Fruit fly (Drosophila melanogaster): Measurements from ENCODE around the gene pths.

The pths gene

dm6 chr2L:21156156-21157040 lies 13.4 kb downstream of the pths start, which contains the start of the genes Mpp6 and E2f2 (continued):
- TF ChIP-seq CG2678 (tag; optimal IDR thresholded peaks at IDR 0.05) (no peak), Atf-2 (GFP tag; optimal IDR thresholded peaks at IDR 0.05) (no peak), Antp (GFP tag; optimal IDR thresholded peaks at IDR 0.05) (peak; percentile 28), CG13123 (GFP tag; optimal IDR thresholded peaks at IDR 0.05) (no peak), grn (GFP tag; optimal IDR thresholded peaks at IDR 0.05) (no peak), Deaf1 (tag; optimal IDR thresholded peaks at IDR 0.05) (no peak), klu (GFP tag; IDR thresholded peaks at IDR 0.05) (no peak), ATbp (GFP tag; optimal IDR thresholded peaks at IDR 0.05) (no peak), slbo (GFP tag; IDR thresholded peaks at IDR 0.05) (peak; percentile 83), CG10274 (GFP tag; optimal IDR thresholded peaks at IDR 0.05) (no peak), danr (GFP tag; IDR thresholded peaks at IDR 0.05) (no peak), chm (GFP tag; IDR thresholded peaks at IDR 0.05) (no peak), Med (GFP tag) (peak; percentile 87), Elba2 (GFP tag; optimal IDR thresholded peaks at IDR 0.05) (no peak), CG8924 (tag; optimal IDR thresholded peaks at IDR 0.05) (peak; percentile 13), B-H1 (GFP tag; IDR thresholded peaks at IDR 0.05) (no peak), otp (GFP tag; IDR thresholded peaks at IDR 0.05) (no peak), Atf6 (GFP tag; IDR thresholded peaks at IDR 0.05) (0 out of 2 replicates have a peak, but pooled peaks have one; percentile 23), CG34224 (GFP tag; IDR thresholded peaks at IDR 0.05; ENCODE audit: partially characterized antibody) (peak; percentile 68), lilli (GFP tag; optimal IDR thresholded peaks at IDR 0.05) (peak; percentile 9), crp (GFP tag; optimal IDR thresholded peaks at IDR 0.05) (peak in 1 of 2 experiments; percentile 24), esg (GFP tag; conservative IDR thresholded peaks at IDR 0.05) (no peak), Doc2 (GFP tag; IDR thresholded peaks at IDR 0.05) (no peak), CG33557 (GFP tag; optimal IDR thresholded peaks at IDR 0.05) (peak; percentile 3), pzg (GFP tag; optimal IDR thresholded peaks at IDR 0.05) (peak; percentile 78), mam (GFP tag; optimal IDR thresholded peaks at IDR 0.05) (peak; percentile 58), CG8944 (GFP tag; optimal IDR thresholded peaks at IDR 0.05) (no peak), CG2199 (GFP tag; IDR thresholded peaks at IDR 0.05) (no peak), dimm (GFP tag; IDR thresholded peaks at IDR 0.05) (no peak), Mad (GFP tag; optimal IDR thresholded peaks at IDR 0.05) (peak; percentile 23), ewg (GFP tag; optimal IDR thresholded peaks at IDR 0.05) (peak; percentile 93), Usf (GFP tag; optimal IDR thresholded peaks at IDR 0.05) (no peak), YL-1 (GFP tag; optimal IDR thresholded peaks at IDR 0.05) (peak; percentile 68), CG14710 (tag; optimal IDR thresholded peaks at IDR 0.05) (peak; percentile 56), CG10321 (GFP tag; IDR thresholded peaks at IDR 0.05) (no peak), Opbp (GFP tag; IDR thresholded peaks at IDR 0.05; ENCODE audit: partially characterized antibody) (peak; percentile 91), CG10209 (GFP tag; optimal IDR thresholded peaks at IDR 0.05) (peak; percentile 23), ems (GFP tag; optimal IDR thresholded peaks at IDR 0.05) (no peak), fd96Cb (tag; optimal IDR thresholded peaks at IDR 0.05) (no peak), bsh (GFP tag; optimal IDR thresholded peaks at IDR 0.05) (no peak), fru (optimal IDR thresholded peaks at IDR 0.05) (no peak), lola (GFP tag; optimal IDR thresholded peaks at IDR 0.05) (no peak), Dbx (GFP tag; IDR thresholded peaks at IDR 0.05) (peak; percentile 87), unpg (GFP tag; optimal IDR thresholded peaks at IDR 0.05) (no peak), Poxn (GFP tag; IDR thresholded peaks at IDR 0.05) (no peak), salm (tag; optimal IDR thresholded peaks at IDR 0.05) (no peak), Sry-δ (GFP tag; optimal IDR thresholded peaks at IDR 0.05) (peak; percentile 59), CG14860 (GFP tag; IDR thresholded peaks at IDR 0.05; ENCODE audit: partially characterized antibody) (0 out of 3 replicates have a peak, but pooled peaks have one; percentile 50), zfh1 (GFP tag; IDR thresholded peaks at IDR 0.05) (peak; percentile 58; the same call in 2 of the 3 replicates)
